Fruit fly (Drosophila melanogaster) whole organism, embryonic: ENCODE measurements around the gene CG13126.

Experiments used
- CG10267 ChIP-seq: fragments of 200-800 bp; sonication (Bioruptor generic); optimal IDR thresholded peaks from 2 replicates; lab custom pipeline; 2018; ENCODE audit warnings: missing biosample characterization, mild to moderate bottlenecking, missing genetic modification characterization, moderate library complexity
- CG11723 ChIP-seq: fragments of 200-800 bp; sonication (Bioruptor generic); optimal IDR thresholded peaks from 2 replicates; lab custom pipeline; 2017; ENCODE audit warnings: missing biosample characterization, mild to moderate bottlenecking, missing genetic modification characterization
- CG12659 ChIP-seq: fragments of 200-800 bp; sonication (Bioruptor generic); optimal IDR thresholded peaks from 3 replicates; lab custom pipeline; 2017; ENCODE audit warnings: mild to moderate bottlenecking, missing biosample characterization, missing genetic modification reagents, missing genetic modification characterization
- CG14441 ChIP-seq: fragments of 200-800 bp; sonication (Bioruptor generic); IDR thresholded peaks from 2 replicates; pipeline ENCODE4 v1.3.6; 2022; ENCODE audit warnings: missing biosample characterization, missing genetic modification characterization
- CG14667 ChIP-seq: fragments of 200-800 bp; sonication (Bioruptor generic); IDR thresholded peaks from 2 replicates; pipeline ENCODE4 v1.3.6; 2022; ENCODE audit warnings: missing biosample characterization, missing genetic modification characterization
- CG15514 ChIP-seq: fragments of 200-800 bp; sonication (Bioruptor generic); optimal IDR thresholded peaks from 3 replicates; lab custom pipeline; 2017; ENCODE audit warnings: missing biosample characterization, missing genetic modification characterization, mild to moderate bottlenecking, moderate library complexity, missing genetic modification reagents
- CG1603 ChIP-seq: fragments of 200-800 bp; sonication (Bioruptor generic); optimal IDR thresholded peaks from 2 replicates; lab custom pipeline; 2019; ENCODE audit warnings: missing biosample characterization, mild to moderate bottlenecking, missing genetic modification characterization, moderate library complexity
- CG1832 ChIP-seq: fragments of 200-800 bp; sonication (Bioruptor generic); optimal IDR thresholded peaks from 2 replicates; lab custom pipeline; 2017; ENCODE audit warnings: missing biosample characterization, mild to moderate bottlenecking, missing genetic modification characterization, inconsistent platforms
- CG2199 ChIP-seq: fragments of 200-800 bp; sonication (Bioruptor generic); IDR thresholded peaks from 3 replicates; pipeline ENCODE4 v1.3.6; 2022; ENCODE audit warnings: missing biosample characterization, missing genetic modification characterization
- CG2875 ChIP-seq: fragments of 200-800 bp; sonication (Bioruptor generic); optimal IDR thresholded peaks from 2 replicates; lab custom pipeline; 2017; ENCODE audit warnings: missing biosample characterization, mild to moderate bottlenecking, missing genetic modification characterization, missing genetic modification reagents
- CG30431 ChIP-seq: fragments of 200-800 bp; sonication (Bioruptor generic); optimal IDR thresholded peaks from 2 replicates; lab custom pipeline; 2017; ENCODE audit warnings: missing biosample characterization, missing genetic modification characterization
- CG3065 ChIP-seq: fragments of 200-800 bp; sonication (Bioruptor generic); optimal IDR thresholded peaks from 2 replicates; lab custom pipeline; 2016; ENCODE audit warnings: missing biosample characterization, missing genetic modification characterization
- CG32532 ChIP-seq: fragments of 200-800 bp; sonication (Bioruptor generic); IDR thresholded peaks from 2 replicates; pipeline ENCODE4 v1.3.6; 2022; ENCODE audit warnings: missing biosample characterization, missing genetic modification characterization
- CG32772 ChIP-seq: fragments of 200-800 bp; sonication (Bioruptor generic); IDR thresholded peaks from 2 replicates; pipeline ENCODE4 v1.3.6; 2022; ENCODE audit warnings: missing biosample characterization, missing genetic modification characterization
- CG34422 ChIP-seq: fragments of 200-800 bp; sonication (Bioruptor generic); IDR thresholded peaks from 3 replicates; pipeline ENCODE4 v1.3.6; 2022; ENCODE audit warnings: missing biosample characterization, missing genetic modification characterization
- CG4820 ChIP-seq: fragments of 200-800 bp; sonication (Bioruptor generic); optimal IDR thresholded peaks from 3 replicates; lab custom pipeline; 2016; ENCODE audit warnings: missing biosample characterization, missing genetic modification characterization
- CG6854 ChIP-seq: fragments of 200-800 bp; sonication (Bioruptor generic); optimal IDR thresholded peaks from 3 replicates; lab custom pipeline; 2017; ENCODE audit warnings: missing biosample characterization, mild to moderate bottlenecking, missing genetic modification characterization
- CG7745 ChIP-seq: fragments of 200-800 bp; sonication (Bioruptor generic); optimal IDR thresholded peaks from 2 replicates; lab custom pipeline; 2018; ENCODE audit warnings: missing biosample characterization, mild to moderate bottlenecking, missing genetic modification characterization, moderate library complexity
- CG9437 ChIP-seq: fragments of 200-800 bp; sonication (Bioruptor generic); optimal IDR thresholded peaks from 2 replicates; lab custom pipeline; 2018; ENCODE audit warnings: missing biosample characterization, mild to moderate bottlenecking, missing genetic modification characterization
- Doc2 ChIP-seq: fragments of 200-800 bp; sonication (Bioruptor generic); IDR thresholded peaks from 2 replicates; pipeline ENCODE4 v1.3.6; 2022; ENCODE audit warnings: missing biosample characterization, missing genetic modification characterization
- Ets65A ChIP-seq: fragments of 200-800 bp; sonication (Bioruptor generic); peaks from one replicate; lab custom pipeline; 2016; ENCODE audit warnings: missing biosample characterization, missing genetic modification characterization
- Fer2 ChIP-seq: fragments of 200-800 bp; sonication (Bioruptor generic); optimal IDR thresholded peaks from 2 replicates; lab custom pipeline; 2018; ENCODE audit warnings: missing biosample characterization, mild to moderate bottlenecking, missing genetic modification characterization, moderate library complexity
- HLH54F ChIP-seq: fragments of 200-800 bp; sonication (Bioruptor generic); optimal IDR thresholded peaks from 3 replicates; lab custom pipeline; 2016; ENCODE audit warnings: missing biosample characterization, missing genetic modification characterization
- HmgD ChIP-seq: fragments of 200-800 bp; sonication (Bioruptor generic); optimal IDR thresholded peaks from 3 replicates; lab custom pipeline; 2016; ENCODE audit warnings: missing biosample characterization, missing genetic modification characterization
- Hr78 ChIP-seq, 2 experiments: fragments of 200-800 bp in 1 of 2; fragments of >200 bp in 1 of 2; sonication (Bioruptor generic) in 1 of 2; optimal IDR thresholded peaks; 2 replicates each; lab custom pipeline; 2017 to 2019; ENCODE audit warnings: missing biosample characterization in 2 of 2, missing genetic modification characterization in 2 of 2, mild to moderate bottlenecking in 1 of 2, moderate library complexity in 1 of 2
- Lhr ChIP-seq: fragments of 200-800 bp; sonication (Bioruptor generic); optimal IDR thresholded peaks from 3 replicates; lab custom pipeline; 2017; ENCODE audit warnings: mild to moderate bottlenecking, missing biosample characterization, missing genetic modification reagents, missing genetic modification characterization
- NC2β ChIP-seq: fragments of 200-800 bp; sonication (Bioruptor generic); optimal IDR thresholded peaks from 2 replicates; lab custom pipeline; 2016; ENCODE audit warnings: missing biosample characterization, missing genetic modification characterization
- NFAT ChIP-seq: fragments of 200-800 bp; sonication (Bioruptor generic); IDR thresholded peaks from 2 replicates; pipeline ENCODE4 v1.3.6; 2022; ENCODE audit warnings: missing biosample characterization, missing genetic modification characterization
- Oli ChIP-seq: fragments of 200-800 bp; sonication (Bioruptor generic); optimal IDR thresholded peaks from 2 replicates; lab custom pipeline; 2018; ENCODE audit warnings: missing biosample characterization, mild to moderate bottlenecking, missing genetic modification characterization, moderate library complexity
- PHDP ChIP-seq: fragments of 200-800 bp; sonication (Bioruptor generic); optimal IDR thresholded peaks from 3 replicates; lab custom pipeline; 2018; ENCODE audit warnings: missing biosample characterization, mild to moderate bottlenecking, missing genetic modification characterization, moderate library complexity
- Vsx1 ChIP-seq: fragments of 200-800 bp; sonication (Bioruptor generic); optimal IDR thresholded peaks from 2 replicates; lab custom pipeline; 2017; ENCODE audit warnings: missing biosample characterization, mild to moderate bottlenecking, missing genetic modification characterization, missing genetic modification reagents
- YL-1 ChIP-seq: fragments of 200-800 bp; sonication (Bioruptor generic); optimal IDR thresholded peaks from 3 replicates; lab custom pipeline; 2017; ENCODE audit warnings: missing biosample characterization, mild to moderate bottlenecking, missing genetic modification characterization
- aop ChIP-seq: fragments of 200-800 bp; sonication (Bioruptor generic); IDR thresholded peaks from 2 replicates; pipeline ENCODE4 v1.3.6; 2022; ENCODE audit warnings: missing biosample characterization, missing genetic modification characterization
- ci ChIP-seq: fragments of 200-800 bp; sonication (Bioruptor generic); IDR thresholded peaks from 3 replicates; pipeline ENCODE4 v1.3.6; 2022; ENCODE audit warnings: missing biosample characterization, missing genetic modification characterization
- emc ChIP-seq: fragments of 200-800 bp; sonication (Bioruptor generic); optimal IDR thresholded peaks from 2 replicates; lab custom pipeline; 2016; ENCODE audit warnings: missing biosample characterization, missing genetic modification characterization
- ewg ChIP-seq: fragments of 200-800 bp; sonication (Bioruptor generic); optimal IDR thresholded peaks from 3 replicates; lab custom pipeline; 2017; ENCODE audit warnings: mild to moderate bottlenecking, missing biosample characterization, missing genetic modification reagents, missing genetic modification characterization
- eyg ChIP-seq: fragments of 200-800 bp; sonication (Bioruptor generic); optimal IDR thresholded peaks from 3 replicates; lab custom pipeline; 2016; ENCODE audit warnings: missing biosample characterization, missing genetic modification characterization
- fd3F ChIP-seq: fragments of 200-800 bp; sonication (Bioruptor generic); optimal IDR thresholded peaks from 2 replicates; lab custom pipeline; 2018; ENCODE audit warnings: missing biosample characterization, mild to moderate bottlenecking, missing genetic modification characterization, moderate library complexity
- gt ChIP-seq: fragments of 200-800 bp; sonication (Bioruptor generic); IDR thresholded peaks from 2 replicates; pipeline ENCODE4 v1.3.6; 2022; ENCODE audit warnings: missing biosample characterization, missing genetic modification characterization
- hb ChIP-seq: fragments of 200-800 bp; sonication (Bioruptor generic); IDR thresholded peaks from 3 replicates; pipeline ENCODE4 v1.3.6; 2022; ENCODE audit warnings: missing biosample characterization, missing genetic modification characterization; ENCODE audit not compliant: partially characterized antibody
- nau ChIP-seq: fragments of 200-800 bp; sonication (Bioruptor generic); optimal IDR thresholded peaks from 3 replicates; lab custom pipeline; 2017; ENCODE audit warnings: missing biosample characterization, mild to moderate bottlenecking, missing genetic modification characterization, missing genetic modification reagents
- peb ChIP-seq: fragments of 200-800 bp; sonication (Bioruptor generic); IDR thresholded peaks from 2 replicates; pipeline ENCODE4 v1.3.6; 2022; ENCODE audit warnings: missing biosample characterization, missing genetic modification characterization
- repo ChIP-seq: fragments of 200-800 bp; sonication (Bioruptor generic); optimal IDR thresholded peaks from 2 replicates; lab custom pipeline; 2016; ENCODE audit warnings: missing biosample characterization, missing genetic modification characterization
- schlank ChIP-seq: fragments of 200-800 bp; sonication (Bioruptor generic); optimal IDR thresholded peaks from 2 replicates; lab custom pipeline; 2018; ENCODE audit warnings: missing biosample characterization, mild to moderate bottlenecking, missing genetic modification characterization
- sima ChIP-seq: fragments of 200-800 bp; sonication (Bioruptor generic); optimal IDR thresholded peaks from 2 replicates; lab custom pipeline; 2016; ENCODE audit warnings: missing biosample characterization, missing genetic modification characterization
- slbo ChIP-seq: fragments of 200-800 bp; sonication (Bioruptor generic); IDR thresholded peaks from 2 replicates; pipeline ENCODE4 v1.3.6; 2022; ENCODE audit warnings: missing biosample characterization, missing genetic modification characterization
- ssp ChIP-seq: fragments of 200-800 bp; sonication (Bioruptor generic); IDR thresholded peaks from 2 replicates; pipeline ENCODE4 v1.3.6; 2022; ENCODE audit warnings: missing biosample characterization, missing genetic modification characterization
- ttk ChIP-seq: fragments of 200-800 bp; sonication (Bioruptor generic); IDR thresholded peaks from 2 replicates; pipeline ENCODE4 v2.1.2; 2022; ENCODE audit warnings: missing biosample characterization, missing genetic modification characterization
- zen ChIP-seq: fragments of 200-800 bp; sonication (Bioruptor generic); optimal IDR thresholded peaks from 3 replicates; lab custom pipeline; 2018; ENCODE audit warnings: missing biosample characterization, mild to moderate bottlenecking, missing genetic modification characterization, moderate library complexity

Gene CG13126

DNA sequence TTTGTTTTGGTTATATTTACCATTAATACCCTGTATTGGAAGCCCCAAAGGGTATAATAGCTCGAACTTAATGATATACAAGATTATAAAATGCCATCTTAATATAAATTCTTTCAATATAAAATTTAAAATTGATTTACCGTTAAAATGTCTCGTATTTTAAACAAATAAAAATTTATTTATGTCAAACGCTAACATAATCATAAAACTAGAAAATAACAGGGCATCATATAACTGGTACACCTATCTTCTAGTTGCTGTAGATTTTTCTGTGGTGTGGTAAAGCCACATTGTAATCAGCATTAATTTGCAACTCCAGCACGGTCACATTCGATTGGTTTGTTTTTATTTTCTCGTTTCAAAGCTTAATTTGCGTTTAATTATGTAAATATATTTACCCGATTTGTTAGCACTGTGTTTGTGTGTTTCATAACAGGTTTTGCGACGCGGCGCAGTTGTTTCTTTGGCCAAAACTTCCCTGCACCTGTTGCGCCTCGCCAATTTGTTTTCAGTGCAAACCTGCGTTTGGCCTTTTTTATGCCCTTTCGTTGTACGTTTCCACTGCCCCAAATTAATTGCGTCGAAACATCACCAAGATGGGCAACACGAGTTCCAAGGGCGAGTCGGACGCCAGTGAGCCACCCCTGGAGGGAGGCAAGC is 3.1 kb upstream of the CG13126 start, which contains the start of the genes CG4658 and CG5846 (continued):
- TF ChIP-seq CG6854 (GFP tag; lab: Kevin White, UChicago) (peak; percentile 78), repo (peak; percentile 27), NFAT (GFP tag; lab: Robert Waterston, UW) (peak; percentile 76), CG14441 (GFP tag; lab: Robert Waterston, UW) (peak; percentile 94), Doc2 (GFP tag; lab: Robert Waterston, UW) (peak; percentile 48; the same call in 1 of the 2 replicates), slbo (GFP tag; lab: Robert Waterston, UW) (peak; percentile 95), Vsx1 (peak; percentile 83), HmgD (GFP tag; lab: Kevin White, UChicago) (peak; percentile 23), CG32772 (GFP tag; lab: Robert Waterston, UW) (peak; percentile 97), NC2β (peak; percentile 84), HLH54F (GFP tag; lab: Kevin White, UChicago) (peak; percentile 75), aop (GFP tag; lab: Robert Waterston, UW) (peak; percentile 55; the same call in 1 of the 2 replicates), CG9437 (GFP tag; lab: Kevin White, UChicago) (peak; percentile 83), eyg (no peak), emc (GFP tag; lab: Kevin White, UChicago) (peak; percentile 30), ttk (GFP tag; lab: Robert Waterston, UW) (peak; percentile 96), CG1832 (no peak), hb (GFP tag; lab: Robert Waterston, UW) (no peak), schlank (tag; lab: Kevin White, UChicago) (peak; percentile 72), ci (GFP tag; lab: Robert Waterston, UW) (peak; percentile 92), ssp (peak; percentile 88), Ets65A (peak; percentile 89), Hr78 (GFP tag; optimal IDR thresholded peaks at IDR 0.05; lab: Kevin White, UChicago) (peak in 1 of 2 experiments; percentile 79), CG10267 (tag; lab: Kevin White, UChicago) (peak; percentile 93), peb (peak; percentile 95), CG14667 (peak; percentile 94), CG4820 (peak; percentile 90), CG34422 (GFP tag; lab: Robert Waterston, UW) (peak; percentile 96), CG2875 (GFP tag; lab: Kevin White, UChicago) (peak; percentile 84), Lhr (GFP tag; lab: Kevin White, UChicago) (peak; percentile 80), CG32532 (peak; percentile 95), nau (GFP tag; lab: Kevin White, UChicago) (no peak), CG12659 (GFP tag; lab: Kevin White, UChicago) (peak; percentile 94), Oli (tag; lab: Kevin White, UChicago) (peak; percentile 94), CG30431 (GFP tag; lab: Kevin White, UChicago) (peak; percentile 73), CG11723 (peak; percentile 80), YL-1 (GFP tag; lab: Kevin White, UChicago) (peak; percentile 91), CG7745 (tag; lab: Kevin White, UChicago) (peak; percentile 69), zen (tag; lab: Kevin White, UChicago) (peak; percentile 96), CG3065 (peak; percentile 89), gt (peak; percentile 69), CG15514 (GFP tag; lab: Kevin White, UChicago) (peak; percentile 82), fd3F (GFP tag; lab: Kevin White, UChicago) (peak; percentile 92), CG1603 (peak; percentile 71), sima (no peak), CG2199 (GFP tag; lab: Robert Waterston, UW) (peak; percentile 77; the same call in 2 of the 3 replicates), Fer2 (tag; lab: Kevin White, UChicago) (peak; percentile 79), ewg (GFP tag; lab: Kevin White, UChicago) (peak; percentile 76), PHDP (tag; lab: Kevin White, UChicago) (peak; percentile 97)
